Fruit fly (Drosophila melanogaster) whole organism, embryonic: ENCODE measurements around the gene CG32706.

Source experiments
- C15 ChIP-seq: fragments of 200-800 bp; sonication (Bioruptor generic); IDR thresholded peaks from 3 replicates; pipeline ENCODE4 v1.3.6; 2022; ENCODE audit warnings: missing biosample characterization, missing genetic modification characterization
- CG12071 ChIP-seq: fragments of 200-800 bp; sonication (Bioruptor generic); optimal IDR thresholded peaks from 3 replicates; lab custom pipeline; 2018; ENCODE audit warnings: missing biosample characterization, mild to moderate bottlenecking, missing genetic modification characterization
- CG12155 ChIP-seq: fragments of 200-800 bp; sonication (Bioruptor generic); optimal IDR thresholded peaks from 3 replicates; lab custom pipeline; 2016; ENCODE audit warnings: missing biosample characterization, missing genetic modification characterization
- CG12236 ChIP-seq: fragments of 200-800 bp; sonication (Bioruptor generic); optimal IDR thresholded peaks from 2 replicates; lab custom pipeline; 2016; ENCODE audit warnings: missing biosample characterization, missing genetic modification characterization
- CG12299 ChIP-seq: fragments of 200-800 bp; sonication (Bioruptor generic); optimal IDR thresholded peaks from 2 replicates; lab custom pipeline; 2018; ENCODE audit warnings: missing biosample characterization, mild to moderate bottlenecking, missing genetic modification characterization
- CG13894 ChIP-seq: fragments of 200-800 bp; sonication (Bioruptor generic); optimal IDR thresholded peaks from 3 replicates; lab custom pipeline; 2018; ENCODE audit warnings: missing biosample characterization, mild to moderate bottlenecking, missing genetic modification characterization, moderate library complexity
- CG15269 ChIP-seq: fragments of 200-800 bp; sonication (Bioruptor generic); optimal IDR thresholded peaks from 2 replicates; lab custom pipeline; 2018; ENCODE audit warnings: missing biosample characterization, mild to moderate bottlenecking, missing genetic modification characterization, moderate library complexity
- CG2875 ChIP-seq: fragments of 200-800 bp; sonication (Bioruptor generic); optimal IDR thresholded peaks from 2 replicates; lab custom pipeline; 2017; ENCODE audit warnings: missing biosample characterization, mild to moderate bottlenecking, missing genetic modification characterization, missing genetic modification reagents
- CG3838 ChIP-seq: fragments of 200-800 bp; sonication (Bioruptor generic); optimal IDR thresholded peaks from 3 replicates; lab custom pipeline; 2016; ENCODE audit warnings: missing biosample characterization, missing genetic modification characterization
- CG3847 ChIP-seq: fragments of 200-800 bp; sonication (Bioruptor generic); IDR thresholded peaks from 2 replicates; pipeline ENCODE4 v1.3.6; 2022; ENCODE audit warnings: missing biosample characterization, missing genetic modification characterization
- CG4707 ChIP-seq: fragments of 200-800 bp; sonication (Bioruptor generic); optimal IDR thresholded peaks from 2 replicates; lab custom pipeline; 2018; ENCODE audit warnings: missing biosample characterization, mild to moderate bottlenecking, missing genetic modification characterization, moderate library complexity
- CG4730 ChIP-seq: fragments of 200-800 bp; sonication (Bioruptor generic); IDR thresholded peaks from 2 replicates; pipeline ENCODE4 v1.3.6; 2022; ENCODE audit warnings: missing biosample characterization, missing genetic modification characterization
- CG6791 ChIP-seq: fragments of 200-800 bp; sonication (Bioruptor generic); IDR thresholded peaks from 3 replicates; pipeline ENCODE4 v1.3.6; 2022; ENCODE audit warnings: missing biosample characterization, missing genetic modification characterization; ENCODE audit not compliant: partially characterized antibody
- CG8359 ChIP-seq: fragments of 200-800 bp; sonication (Bioruptor generic); optimal IDR thresholded peaks from 2 replicates; lab custom pipeline; 2017; ENCODE audit warnings: missing biosample characterization, mild to moderate bottlenecking, missing genetic modification characterization, borderline replicate concordance
- CG8478 ChIP-seq: fragments of >200 bp; optimal IDR thresholded peaks from 2 replicates; lab custom pipeline; 2018
- Dll ChIP-seq: fragments of 200-800 bp; sonication (Bioruptor generic); IDR thresholded peaks from 4 replicates; pipeline ENCODE4 v1.3.6; 2022; ENCODE audit warnings: missing biosample characterization, missing genetic modification characterization; ENCODE audit not compliant: partially characterized antibody
- ERR ChIP-seq: fragments of 200-800 bp; sonication (Bioruptor generic); optimal IDR thresholded peaks from 2 replicates; lab custom pipeline; 2016; ENCODE audit warnings: missing biosample characterization, missing genetic modification characterization
- HLH4C ChIP-seq: fragments of 200-800 bp; sonication (Bioruptor generic); IDR thresholded peaks from 3 replicates; pipeline ENCODE4 v1.3.6; 2022; ENCODE audit warnings: missing biosample characterization, missing genetic modification characterization; ENCODE audit not compliant: partially characterized antibody
- MBD-R2 ChIP-seq: fragments of 200-800 bp; sonication (Bioruptor generic); IDR thresholded peaks from 2 replicates; pipeline ENCODE4 v1.3.6; 2022; ENCODE audit warnings: missing biosample characterization, missing genetic modification characterization
- MTF-1 ChIP-seq: fragments of 200-800 bp; sonication (Bioruptor generic); optimal IDR thresholded peaks from 2 replicates; lab custom pipeline; 2018; ENCODE audit warnings: missing biosample characterization, mild to moderate bottlenecking, missing genetic modification characterization, borderline replicate concordance
- Med ChIP-seq: fragments of 200-800 bp; sonication (Bioruptor generic); peaks from one replicate; lab custom pipeline; 2016; ENCODE audit warnings: missing biosample characterization, missing genetic modification characterization, mild to moderate bottlenecking, inconsistent platforms, moderate library complexity
- Meics ChIP-seq: fragments of 200-800 bp; sonication (Bioruptor generic); optimal IDR thresholded peaks from 2 replicates; lab custom pipeline; 2017; ENCODE audit warnings: missing biosample characterization, mild to moderate bottlenecking, missing genetic modification characterization
- Myb ChIP-seq: fragments of 200-800 bp; sonication (Bioruptor generic); optimal IDR thresholded peaks from 2 replicates; lab custom pipeline; 2016; ENCODE audit warnings: missing biosample characterization, missing genetic modification characterization
- NC2α ChIP-seq: fragments of 200-800 bp; sonication (Bioruptor generic); optimal IDR thresholded peaks from 2 replicates; lab custom pipeline; 2016; ENCODE audit warnings: missing biosample characterization, missing genetic modification characterization
- NC2β ChIP-seq: fragments of 200-800 bp; sonication (Bioruptor generic); optimal IDR thresholded peaks from 2 replicates; lab custom pipeline; 2016; ENCODE audit warnings: missing biosample characterization, missing genetic modification characterization
- NFAT ChIP-seq: fragments of 200-800 bp; sonication (Bioruptor generic); IDR thresholded peaks from 2 replicates; pipeline ENCODE4 v1.3.6; 2022; ENCODE audit warnings: missing biosample characterization, missing genetic modification characterization
- NfI ChIP-seq: fragments of 200-800 bp; sonication (Bioruptor generic); optimal IDR thresholded peaks from 3 replicates; lab custom pipeline; 2018; ENCODE audit warnings: missing biosample characterization, mild to moderate bottlenecking, missing genetic modification characterization, moderate library complexity
- Oaz ChIP-seq: fragments of 200-800 bp; sonication (Bioruptor generic); IDR thresholded peaks from 2 replicates; pipeline ENCODE4 v1.3.6; 2022; ENCODE audit warnings: missing biosample characterization, missing genetic modification characterization
- Rx ChIP-seq: fragments of 200-800 bp; sonication (Bioruptor generic); IDR thresholded peaks from 2 replicates; pipeline ENCODE4 v1.3.6; 2022; ENCODE audit warnings: missing biosample characterization, missing genetic modification characterization
- Sin3A ChIP-seq: fragments of >200 bp; optimal IDR thresholded peaks from 2 replicates; lab custom pipeline; 2018
- TFAM ChIP-seq: fragments of 200-800 bp; sonication (Bioruptor generic); optimal IDR thresholded peaks from 2 replicates; lab custom pipeline; 2017; ENCODE audit warnings: missing biosample characterization, missing genetic modification characterization, inconsistent platforms
- Usf ChIP-seq: fragments of 200-800 bp; sonication (Bioruptor generic); optimal IDR thresholded peaks from 2 replicates; lab custom pipeline; 2017; ENCODE audit warnings: missing genotype, missing biosample characterization, missing genetic modification characterization
- ab ChIP-seq: fragments of 200-800 bp; sonication (Bioruptor generic); optimal IDR thresholded peaks from 2 replicates; lab custom pipeline; 2016; ENCODE audit warnings: missing biosample characterization, missing genetic modification characterization
- al ChIP-seq: fragments of 200-800 bp; sonication (Bioruptor generic); IDR thresholded peaks from 2 replicates; pipeline ENCODE4 v1.3.6; 2022; ENCODE audit warnings: missing biosample characterization, missing genetic modification characterization
- aop ChIP-seq: fragments of 200-800 bp; sonication (Bioruptor generic); IDR thresholded peaks from 2 replicates; pipeline ENCODE4 v1.3.6; 2022; ENCODE audit warnings: missing biosample characterization, missing genetic modification characterization
- bigmax ChIP-seq: fragments of 200-800 bp; sonication (Bioruptor generic); optimal IDR thresholded peaks from 2 replicates; lab custom pipeline; 2018; ENCODE audit warnings: missing biosample characterization, mild to moderate bottlenecking, missing genetic modification characterization
- bsh ChIP-seq, 2 experiments: fragments of 200-800 bp; sonication (Bioruptor generic); optimal IDR thresholded peaks; 2 replicates each; lab custom pipeline; 2017 to 2018; ENCODE audit warnings: mild to moderate bottlenecking in 2 of 2, missing biosample characterization in 2 of 2, missing genetic modification characterization in 2 of 2, moderate library complexity in 1 of 2
- cad ChIP-seq: fragments of >200 bp; optimal IDR thresholded peaks from 2 replicates; lab custom pipeline; 2017; ENCODE audit warnings: missing biosample characterization, missing genetic modification characterization
- ci ChIP-seq: fragments of 200-800 bp; sonication (Bioruptor generic); IDR thresholded peaks from 3 replicates; pipeline ENCODE4 v1.3.6; 2022; ENCODE audit warnings: missing biosample characterization, missing genetic modification characterization
- danr ChIP-seq: fragments of 200-800 bp; sonication (Bioruptor generic); IDR thresholded peaks from 2 replicates; pipeline ENCODE4 v1.3.6; 2022; ENCODE audit warnings: missing biosample characterization, missing genetic modification characterization
- dm ChIP-seq: fragments of 200-800 bp; sonication (Bioruptor generic); optimal IDR thresholded peaks from 3 replicates; lab custom pipeline; 2016; ENCODE audit warnings: missing biosample characterization, missing genetic modification characterization
- ewg ChIP-seq: fragments of 200-800 bp; sonication (Bioruptor generic); optimal IDR thresholded peaks from 3 replicates; lab custom pipeline; 2017; ENCODE audit warnings: mild to moderate bottlenecking, missing biosample characterization, missing genetic modification reagents, missing genetic modification characterization
- fd64A ChIP-seq: fragments of 200-800 bp; sonication (Bioruptor generic); optimal IDR thresholded peaks from 3 replicates; lab custom pipeline; 2018; ENCODE audit warnings: missing biosample characterization, mild to moderate bottlenecking, missing genetic modification characterization
- grau ChIP-seq: fragments of 200-800 bp; optimal IDR thresholded peaks from 3 replicates; lab custom pipeline; 2019; ENCODE audit warnings: missing biosample characterization, mild to moderate bottlenecking, missing genetic modification characterization, moderate library complexity
- gsb-n ChIP-seq: fragments of 200-800 bp; sonication (Bioruptor generic); optimal IDR thresholded peaks from 3 replicates; lab custom pipeline; 2018; ENCODE audit warnings: missing biosample characterization, mild to moderate bottlenecking, missing genetic modification characterization
- hb ChIP-seq: fragments of 200-800 bp; sonication (Bioruptor generic); IDR thresholded peaks from 3 replicates; pipeline ENCODE4 v1.3.6; 2022; ENCODE audit warnings: missing biosample characterization, missing genetic modification characterization; ENCODE audit not compliant: partially characterized antibody
- ken ChIP-seq: fragments of 200-800 bp; sonication (Bioruptor generic); IDR thresholded peaks from 3 replicates; pipeline ENCODE4 v1.3.6; 2022; ENCODE audit warnings: missing biosample characterization, missing genetic modification characterization
- sc ChIP-seq, 3 experiments: fragments of >200 bp in 2 of 3; fragments of 200-800 bp in 1 of 3; sonication (Bioruptor generic) in 1 of 3; optimal IDR thresholded peaks; 2 replicates in 2 of 3; 3 replicates in 1 of 3; lab custom pipeline; 2017; ENCODE audit warnings: mild to moderate bottlenecking in 1 of 3, missing biosample characterization in 1 of 3, missing genetic modification characterization in 1 of 3, missing genetic modification reagents in 1 of 3
- tgo ChIP-seq: fragments of 200-800 bp; sonication (Bioruptor generic); IDR thresholded peaks from 3 replicates; pipeline ENCODE4 v1.3.6; 2022; ENCODE audit warnings: missing biosample characterization, missing genetic modification characterization
- zen ChIP-seq: fragments of 200-800 bp; sonication (Bioruptor generic); optimal IDR thresholded peaks from 3 replicates; lab custom pipeline; 2018; ENCODE audit warnings: missing biosample characterization, mild to moderate bottlenecking, missing genetic modification characterization, moderate library complexity

CG32706 gene

dm6 chrX:9089254-9090056 lies 2.5 kb downstream of the CG32706 start, which contains the start of gene CCT2 (continued):
- peak; percentile 56 for TF ChIP-seq Myb (GFP tag; lab: Kevin White, UChicago)
- TF ChIP-seq NFAT (GFP tag; lab: Robert Waterston, UW): no peak
- no peak for TF ChIP-seq ERR
- TF ChIP-seq bigmax (GFP tag; lab: Kevin White, UChicago): peak; percentile 95
- no peak for TF ChIP-seq CG12236
- no peak for TF ChIP-seq grau (tag; lab: Kevin White, UChicago)
- TF ChIP-seq ab (GFP tag; lab: Kevin White, UChicago): no peak
- TF ChIP-seq sc (optimal IDR thresholded peaks at IDR 0.05; lab: Kevin White, UChicago): no peak
- TF ChIP-seq sc (GFP tag; optimal IDR thresholded peaks at IDR 0.05; lab: Kevin White, UChicago): no peak
- no peak for TF ChIP-seq CG4730 (GFP tag; lab: Robert Waterston, UW)
- TF ChIP-seq dm: peak; percentile 71
- TF ChIP-seq aop (GFP tag; lab: Robert Waterston, UW): no peak
- no peak for TF ChIP-seq cad (GFP tag; lab: Kevin White, UChicago)
- TF ChIP-seq bsh (GFP tag; optimal IDR thresholded peaks at IDR 0.05; lab: Kevin White, UChicago): no peak
- TF ChIP-seq HLH4C (GFP tag; lab: Robert Waterston, UW): peak; percentile 76
- 0 out of 3 replicates have a peak, but pooled peaks have one; percentile 14 for TF ChIP-seq ci (GFP tag; lab: Robert Waterston, UW)
- peak; percentile 68; the same call in 2 of the 3 replicates for TF ChIP-seq CG6791 (GFP tag; lab: Robert Waterston, UW)
- TF ChIP-seq Usf: no peak
- TF ChIP-seq CG12299 (tag; lab: Kevin White, UChicago): no peak
- no peak for TF ChIP-seq danr (GFP tag; lab: Robert Waterston, UW)
- no peak for TF ChIP-seq ken (GFP tag; lab: Robert Waterston, UW)
- TF ChIP-seq CG13894 (tag; lab: Kevin White, UChicago): no peak
- TF ChIP-seq CG15269 (tag; lab: Kevin White, UChicago): no peak
- no peak for TF ChIP-seq CG3838 (GFP tag; lab: Kevin White, UChicago)
- TF ChIP-seq NC2β (GFP tag; lab: Kevin White, UChicago): no peak
- TF ChIP-seq MTF-1 (GFP tag; lab: Kevin White, UChicago): no peak
- peak; percentile 22; the same call in 1 of the 2 replicates for TF ChIP-seq MBD-R2
- TF ChIP-seq CG8359 (GFP tag; lab: Kevin White, UChicago): no peak
- TF ChIP-seq fd64A (GFP tag; lab: Kevin White, UChicago): no peak
- peak; percentile 31; the same call in 1 of the 2 replicates for TF ChIP-seq CG3847 (GFP tag; lab: Robert Waterston, UW)
- no peak for TF ChIP-seq tgo (GFP tag; lab: Robert Waterston, UW)
- TF ChIP-seq NfI (GFP tag; lab: Kevin White, UChicago): no peak
- no peak for TF ChIP-seq TFAM (GFP tag; lab: Kevin White, UChicago)
- TF ChIP-seq NC2α (GFP tag; lab: Kevin White, UChicago): no peak
- no peak for TF ChIP-seq CG2875 (GFP tag; lab: Kevin White, UChicago)
- no peak for TF ChIP-seq CG4707
- no peak for TF ChIP-seq Meics (GFP tag; lab: Kevin White, UChicago)
- peak; percentile 67 for TF ChIP-seq Dll (GFP tag; lab: Robert Waterston, UW)
- TF ChIP-seq Rx (GFP tag; lab: Robert Waterston, UW): no peak
- no peak for TF ChIP-seq CG12155 (GFP tag; lab: Kevin White, UChicago)
- TF ChIP-seq gsb-n (tag; lab: Kevin White, UChicago): no peak
- TF ChIP-seq Sin3A (lab: Kevin White, UChicago): peak; percentile 26
- TF ChIP-seq Oaz (GFP tag; lab: Robert Waterston, UW): no peak
- TF ChIP-seq CG12071 (GFP tag; lab: Kevin White, UChicago): no peak
- TF ChIP-seq hb (GFP tag; lab: Robert Waterston, UW): no peak
- no peak for TF ChIP-seq CG8478 (lab: Kevin White, UChicago)
- TF ChIP-seq zen (tag; lab: Kevin White, UChicago): peak; percentile 5
- no peak for TF ChIP-seq ewg (GFP tag; lab: Kevin White, UChicago)
- TF ChIP-seq al (GFP tag; lab: Robert Waterston, UW): no peak
- no peak for TF ChIP-seq C15 (GFP tag; lab: Robert Waterston, UW)
- TF ChIP-seq Med: peak; percentile 75
